Fruit fly (Drosophila melanogaster) whole organism, embryonic: ENCODE results near the gene CG5191.
A peak's percentile ranks its signal among the peaks of the same experiment; 100 is the strongest.

Source experiments
- Adf1 ChIP-seq: fragments of 200-800 bp; sonication (Bioruptor generic); IDR thresholded peaks from 2 replicates; pipeline ENCODE4 v1.3.6; 2022; ENCODE audit warnings: missing biosample characterization, missing genetic modification characterization
- CG11696 ChIP-seq: fragments of 200-800 bp; sonication (Bioruptor generic); IDR thresholded peaks from 2 replicates; pipeline ENCODE4 v1.3.6; 2022; ENCODE audit warnings: missing biosample characterization, missing genetic modification characterization
- CG12071 ChIP-seq: fragments of 200-800 bp; sonication (Bioruptor generic); optimal IDR thresholded peaks from 3 replicates; lab custom pipeline; 2018; ENCODE audit warnings: missing biosample characterization, mild to moderate bottlenecking, missing genetic modification characterization
- CG12155 ChIP-seq: fragments of 200-800 bp; sonication (Bioruptor generic); optimal IDR thresholded peaks from 3 replicates; lab custom pipeline; 2016; ENCODE audit warnings: missing biosample characterization, missing genetic modification characterization
- CG14965 ChIP-seq: fragments of 200-800 bp; sonication (Bioruptor generic); optimal IDR thresholded peaks from 2 replicates; lab custom pipeline; 2016; ENCODE audit warnings: missing biosample characterization, missing genetic modification characterization, borderline replicate concordance
- CG15011 ChIP-seq: fragments of 200-800 bp; sonication (Bioruptor generic); optimal IDR thresholded peaks from 3 replicates; lab custom pipeline; 2018; ENCODE audit warnings: missing biosample characterization, mild to moderate bottlenecking, missing genetic modification characterization
- CG17186 ChIP-seq: fragments of 200-800 bp; sonication (Bioruptor generic); optimal IDR thresholded peaks from 3 replicates; lab custom pipeline; 2017; ENCODE audit warnings: missing biosample characterization, missing genetic modification reagents, missing genetic modification characterization
- CG3407 ChIP-seq: fragments of 200-800 bp; sonication (Bioruptor generic); optimal IDR thresholded peaks from 2 replicates; lab custom pipeline; 2018; ENCODE audit warnings: missing biosample characterization, mild to moderate bottlenecking, missing genetic modification characterization
- CG34376 ChIP-seq: fragments of 200-800 bp; sonication (Bioruptor generic); optimal IDR thresholded peaks from 2 replicates; lab custom pipeline; 2018; ENCODE audit warnings: missing biosample characterization, mild to moderate bottlenecking, missing genetic modification characterization
- CG4328 ChIP-seq: fragments of 200-800 bp; sonication (Bioruptor generic); optimal IDR thresholded peaks from 3 replicates; lab custom pipeline; 2017; ENCODE audit warnings: missing biosample characterization, missing genetic modification reagents, missing genetic modification characterization
- CG4424 ChIP-seq: fragments of 200-800 bp; sonication (Bioruptor generic); optimal IDR thresholded peaks from 3 replicates; lab custom pipeline; 2016; ENCODE audit warnings: missing biosample characterization, missing genetic modification characterization
- CG6654 ChIP-seq: fragments of 200-800 bp; sonication (Bioruptor generic); optimal IDR thresholded peaks from 2 replicates; lab custom pipeline; 2017; ENCODE audit warnings: missing biosample characterization, mild to moderate bottlenecking, missing genetic modification characterization
- CG7928 ChIP-seq: fragments of 200-800 bp; sonication (Bioruptor generic); optimal IDR thresholded peaks from 2 replicates; lab custom pipeline; 2017; ENCODE audit warnings: missing biosample characterization, mild to moderate bottlenecking, missing genetic modification characterization
- CG8924 ChIP-seq: fragments of 200-800 bp; optimal IDR thresholded peaks from 3 replicates; lab custom pipeline; 2019; ENCODE audit warnings: missing biosample characterization, mild to moderate bottlenecking, missing genetic modification characterization, moderate library complexity
- CG9215 ChIP-seq: fragments of 200-800 bp; sonication (Bioruptor generic); IDR thresholded peaks from 2 replicates; pipeline ENCODE4 v1.3.6; 2022; ENCODE audit warnings: missing biosample characterization, missing genetic modification characterization
- CG9609 ChIP-seq: fragments of 200-800 bp; sonication (Bioruptor generic); optimal IDR thresholded peaks from 3 replicates; lab custom pipeline; 2016; ENCODE audit warnings: missing biosample characterization, missing genetic modification characterization
- CG9727 ChIP-seq: fragments of 200-800 bp; sonication (Bioruptor generic); optimal IDR thresholded peaks from 3 replicates; lab custom pipeline; 2017; ENCODE audit warnings: missing biosample characterization, mild to moderate bottlenecking, missing genetic modification characterization
- CG9817 ChIP-seq: fragments of 200-800 bp; sonication (Bioruptor generic); optimal IDR thresholded peaks from 2 replicates; lab custom pipeline; 2018; ENCODE audit warnings: missing biosample characterization, mild to moderate bottlenecking, missing genetic modification characterization, moderate library complexity
- CTCF ChIP-seq: fragments of 200-800 bp; sonication (Bioruptor generic); optimal IDR thresholded peaks from 2 replicates; lab custom pipeline; 2017; ENCODE audit warnings: missing biosample characterization, mild to moderate bottlenecking, missing genetic modification characterization, moderate library complexity
- Chrac-16 ChIP-seq: fragments of 200-800 bp; sonication (Bioruptor generic); optimal IDR thresholded peaks from 3 replicates; lab custom pipeline; 2016; ENCODE audit warnings: missing biosample characterization, missing genetic modification characterization
- CoRest ChIP-seq: fragments of 200-800 bp; sonication (Bioruptor generic); optimal IDR thresholded peaks from 3 replicates; lab custom pipeline; 2018; ENCODE audit warnings: missing biosample characterization, mild to moderate bottlenecking, missing genetic modification characterization, moderate library complexity
- D ChIP-seq, 2 experiments: fragments of 200-800 bp in 1 of 2; fragments of >200 bp in 1 of 2; sonication (Bioruptor generic) in 1 of 2; optimal IDR thresholded peaks; 2 replicates in 1 of 2; 3 replicates in 1 of 2; lab custom pipeline; 2017; ENCODE audit warnings: mild to moderate bottlenecking in 1 of 2, missing biosample characterization in 1 of 2, missing genetic modification characterization in 1 of 2, missing genetic modification reagents in 1 of 2
- Dad ChIP-seq: fragments of 200-800 bp; sonication (Bioruptor generic); optimal IDR thresholded peaks from 3 replicates; lab custom pipeline; 2016; ENCODE audit warnings: missing biosample characterization, missing genetic modification characterization
- Dfd ChIP-seq, 2 experiments: fragments of >200 bp; optimal IDR thresholded peaks; 2 replicates each; lab custom pipeline; 2017; ENCODE audit warnings: missing biosample characterization in 2 of 2, missing genetic modification characterization in 2 of 2
- Ets97D ChIP-seq: fragments of 200-800 bp; sonication (Bioruptor generic); optimal IDR thresholded peaks from 3 replicates; lab custom pipeline; 2016; ENCODE audit warnings: missing biosample characterization, missing genetic modification characterization
- HLH54F ChIP-seq: fragments of 200-800 bp; sonication (Bioruptor generic); optimal IDR thresholded peaks from 3 replicates; lab custom pipeline; 2016; ENCODE audit warnings: missing biosample characterization, missing genetic modification characterization
- Mad ChIP-seq: fragments of 200-800 bp; sonication (Bioruptor generic); optimal IDR thresholded peaks from 2 replicates; lab custom pipeline; 2016; ENCODE audit warnings: missing biosample characterization, missing genetic modification characterization
- NK7.1 ChIP-seq: fragments of 200-800 bp; sonication (Bioruptor generic); optimal IDR thresholded peaks from 3 replicates; lab custom pipeline; 2016; ENCODE audit warnings: missing biosample characterization, missing genetic modification characterization
- Nf-YB ChIP-seq: fragments of 200-800 bp; sonication (Bioruptor generic); optimal IDR thresholded peaks from 3 replicates; lab custom pipeline; 2019; ENCODE audit warnings: missing biosample characterization, mild to moderate bottlenecking, missing genetic modification characterization, moderate library complexity
- Pdp1 ChIP-seq, 2 experiments: fragments of 200-800 bp; sonication (Bioruptor generic); optimal IDR thresholded peaks; 3 replicates each; lab custom pipeline; 2016; ENCODE audit warnings: missing biosample characterization in 2 of 2, missing genetic modification characterization in 2 of 2, mild to moderate bottlenecking in 1 of 2, moderate library complexity in 1 of 2
- bigmax ChIP-seq: fragments of 200-800 bp; sonication (Bioruptor generic); optimal IDR thresholded peaks from 2 replicates; lab custom pipeline; 2018; ENCODE audit warnings: missing biosample characterization, mild to moderate bottlenecking, missing genetic modification characterization
- bsh ChIP-seq, 2 experiments: fragments of 200-800 bp; sonication (Bioruptor generic); optimal IDR thresholded peaks; 2 replicates each; lab custom pipeline; 2017 to 2018; ENCODE audit warnings: mild to moderate bottlenecking in 2 of 2, missing biosample characterization in 2 of 2, missing genetic modification characterization in 2 of 2, moderate library complexity in 1 of 2
- cas ChIP-seq: fragments of 200-800 bp; sonication (Bioruptor generic); IDR thresholded peaks from 2 replicates; pipeline ENCODE4 v1.3.6; 2022; ENCODE audit warnings: missing biosample characterization, missing genetic modification characterization
- chn ChIP-seq: fragments of 200-800 bp; sonication (Bioruptor generic); optimal IDR thresholded peaks from 2 replicates; lab custom pipeline; 2016; ENCODE audit warnings: missing biosample characterization, missing genetic modification characterization
- emc ChIP-seq: fragments of 200-800 bp; sonication (Bioruptor generic); optimal IDR thresholded peaks from 2 replicates; lab custom pipeline; 2016; ENCODE audit warnings: missing biosample characterization, missing genetic modification characterization
- eve ChIP-seq, 2 experiments: fragments of >200 bp; optimal IDR thresholded peaks; 2 replicates each; lab custom pipeline; 2017; ENCODE audit warnings: missing biosample characterization in 2 of 2, missing genetic modification characterization in 2 of 2
- fd3F ChIP-seq: fragments of 200-800 bp; sonication (Bioruptor generic); optimal IDR thresholded peaks from 2 replicates; lab custom pipeline; 2018; ENCODE audit warnings: missing biosample characterization, mild to moderate bottlenecking, missing genetic modification characterization, moderate library complexity
- fd64A ChIP-seq: fragments of 200-800 bp; sonication (Bioruptor generic); optimal IDR thresholded peaks from 3 replicates; lab custom pipeline; 2018; ENCODE audit warnings: missing biosample characterization, mild to moderate bottlenecking, missing genetic modification characterization
- fd96Cb ChIP-seq: fragments of 200-800 bp; sonication (Bioruptor generic); optimal IDR thresholded peaks from 2 replicates; lab custom pipeline; 2018; ENCODE audit warnings: missing biosample characterization, mild to moderate bottlenecking, missing genetic modification characterization, moderate library complexity
- fu2 ChIP-seq: fragments of 200-800 bp; sonication (Bioruptor generic); optimal IDR thresholded peaks from 2 replicates; lab custom pipeline; 2016; ENCODE audit warnings: missing biosample characterization, missing genetic modification characterization
- grau ChIP-seq: fragments of 200-800 bp; optimal IDR thresholded peaks from 3 replicates; lab custom pipeline; 2019; ENCODE audit warnings: missing biosample characterization, mild to moderate bottlenecking, missing genetic modification characterization, moderate library complexity
- gsb ChIP-seq: fragments of 200-800 bp; sonication (Bioruptor generic); IDR thresholded peaks from 2 replicates; pipeline ENCODE4 v1.3.6; 2022; ENCODE audit warnings: missing biosample characterization, missing genetic modification characterization
- ham ChIP-seq: fragments of 200-800 bp; sonication (Bioruptor generic); IDR thresholded peaks from 2 replicates; pipeline ENCODE4 v1.3.6; 2022; ENCODE audit warnings: missing biosample characterization, missing genetic modification characterization
- hbn ChIP-seq: fragments of 200-800 bp; sonication (Bioruptor generic); IDR thresholded peaks from 2 replicates; pipeline ENCODE4 v1.3.6; 2022; ENCODE audit warnings: missing biosample characterization, missing genetic modification characterization; ENCODE audit not compliant: partially characterized antibody
- her ChIP-seq: fragments of 200-800 bp; sonication (Bioruptor generic); optimal IDR thresholded peaks from 2 replicates; lab custom pipeline; 2016; ENCODE audit warnings: missing biosample characterization, missing genetic modification characterization
- ken ChIP-seq: fragments of 200-800 bp; sonication (Bioruptor generic); IDR thresholded peaks from 3 replicates; pipeline ENCODE4 v1.3.6; 2022; ENCODE audit warnings: missing biosample characterization, missing genetic modification characterization
- repo ChIP-seq: fragments of 200-800 bp; sonication (Bioruptor generic); optimal IDR thresholded peaks from 2 replicates; lab custom pipeline; 2016; ENCODE audit warnings: missing biosample characterization, missing genetic modification characterization
- rib ChIP-seq: fragments of 200-800 bp; sonication (Bioruptor generic); IDR thresholded peaks from 2 replicates; pipeline ENCODE4 v1.3.6; 2022; ENCODE audit warnings: missing biosample characterization, missing genetic modification characterization
- sqz ChIP-seq: fragments of 200-800 bp; sonication (Bioruptor generic); optimal IDR thresholded peaks from 3 replicates; lab custom pipeline; 2018; ENCODE audit warnings: missing biosample characterization, mild to moderate bottlenecking, missing genetic modification characterization
- sug ChIP-seq: fragments of 200-800 bp; optimal IDR thresholded peaks from 2 replicates; lab custom pipeline; 2019; ENCODE audit warnings: missing biosample characterization, mild to moderate bottlenecking, missing genetic modification characterization, moderate library complexity
- vnd ChIP-seq: fragments of 200-800 bp; sonication (Bioruptor generic); IDR thresholded peaks from 3 replicates; pipeline ENCODE4 v1.3.6; 2022; ENCODE audit warnings: missing biosample characterization, missing genetic modification characterization; ENCODE audit not compliant: partially characterized antibody
- wdn ChIP-seq: fragments of 200-800 bp; sonication (Bioruptor generic); IDR thresholded peaks from 2 replicates; pipeline ENCODE4 v1.3.6; 2022; ENCODE audit warnings: missing biosample characterization, missing genetic modification characterization

CG5191 gene

DNA sequence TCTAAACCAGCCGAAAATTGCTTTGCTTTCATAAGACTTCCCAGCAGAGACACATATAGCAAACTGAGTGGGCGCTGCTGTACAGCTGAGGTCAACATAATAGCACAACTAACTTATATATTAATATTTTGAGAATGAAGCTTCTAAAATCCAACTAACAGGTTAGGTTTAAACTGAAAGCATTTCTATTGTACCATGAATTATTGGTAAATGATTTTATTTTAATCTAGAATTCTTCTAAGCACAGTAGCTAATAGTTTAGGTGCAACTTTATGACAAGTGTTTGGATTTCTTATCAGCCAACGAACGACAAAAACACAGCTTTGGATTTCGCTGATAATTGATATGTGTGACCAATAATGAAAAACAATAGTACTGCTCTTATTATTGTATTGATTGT lies 5.6 kb upstream of the CG5191 start (continued):
- TF ChIP-seq eve (GFP tag; optimal IDR thresholded peaks at IDR 0.05; lab: Kevin White, UChicago) (no peak), Dfd (GFP tag; optimal IDR thresholded peaks at IDR 0.05; lab: Kevin White, UChicago) (no peak), CG7928 (GFP tag; lab: Kevin White, UChicago) (no peak), fd64A (GFP tag; lab: Kevin White, UChicago) (no peak), rib (GFP tag; lab: Robert Waterston, UW) (no peak; the same call in 1 of the 2 replicates), Adf1 (GFP tag; lab: Robert Waterston, UW) (no peak), CG4328 (no peak), CG9609 (no peak), CG34376 (peak; percentile 45), CG8924 (tag; lab: Kevin White, UChicago) (peak; percentile 74), vnd (GFP tag; lab: Robert Waterston, UW) (no peak), CG14965 (no peak), chn (no peak), fd3F (no peak), wdn (GFP tag; lab: Robert Waterston, UW) (no peak), CoRest (tag; lab: Kevin White, UChicago) (no peak), ken (GFP tag; lab: Robert Waterston, UW) (no peak), Pdp1 (GFP tag; optimal IDR thresholded peaks at IDR 0.05; lab: Kevin White, UChicago) (peak; percentile 51 to 57), CG6654 (no peak), repo (GFP tag; lab: Kevin White, UChicago) (no peak), ham (GFP tag; lab: Robert Waterston, UW) (no peak), Nf-YB (GFP tag; lab: Kevin White, UChicago) (no peak), CG9727 (GFP tag; lab: Kevin White, UChicago) (peak; percentile 41), CG12071 (no peak), bsh (GFP tag; optimal IDR thresholded peaks at IDR 0.05; lab: Kevin White, UChicago) (no peak), bigmax (GFP tag; lab: Kevin White, UChicago) (no peak), CG11696 (GFP tag; lab: Robert Waterston, UW) (peak; percentile 95), Chrac-16 (GFP tag; lab: Kevin White, UChicago) (no peak), her (GFP tag; lab: Kevin White, UChicago) (no peak), grau (tag; lab: Kevin White, UChicago) (peak; percentile 36), HLH54F (no peak), CG4424 (GFP tag; lab: Kevin White, UChicago) (peak; percentile 47), CG9817 (tag; lab: Kevin White, UChicago) (no peak), sug (tag; lab: Kevin White, UChicago) (peak; percentile 85), CG9215 (GFP tag; lab: Robert Waterston, UW) (peak; percentile 40; the same call in 1 of the 2 replicates), Mad (GFP tag; lab: Kevin White, UChicago) (no peak), sqz (peak; percentile 23), CG3407 (no peak), fu2 (GFP tag; lab: Kevin White, UChicago) (no peak), NK7.1 (no peak), CG12155 (GFP tag; lab: Kevin White, UChicago) (no peak), cas (GFP tag; lab: Robert Waterston, UW) (no peak), CG15011 (GFP tag; lab: Kevin White, UChicago) (no peak), hbn (no peak), Ets97D (GFP tag; lab: Kevin White, UChicago) (no peak), D (optimal IDR thresholded peaks at IDR 0.05; lab: Kevin White, UChicago) (no peak), D (GFP tag; optimal IDR thresholded peaks at IDR 0.05; lab: Kevin White, UChicago) (peak; percentile 40), fd96Cb (no peak), emc (GFP tag; lab: Kevin White, UChicago) (peak; percentile 35), gsb (GFP tag; lab: Robert Waterston, UW) (0 out of 2 replicates have a peak, but pooled peaks have one; percentile 21), Dad (no peak), CG17186 (GFP tag; lab: Kevin White, UChicago) (no peak), CTCF (no peak)
